Fruit fly (Drosophila melanogaster) whole organism, prepupa: ENCODE data around the gene dpp.

Experiments
- CG10631 ChIP-seq: fragments of 200-800 bp; sonication (Bioruptor generic); optimal IDR thresholded peaks from 2 replicates; lab custom pipeline; 2016; ENCODE audit warnings: missing biosample characterization, missing genetic modification characterization
- CG10669 ChIP-seq: fragments of 200-800 bp; sonication (Bioruptor generic); optimal IDR thresholded peaks from 3 replicates; lab custom pipeline; 2018; ENCODE audit warnings: missing biosample characterization, mild to moderate bottlenecking, missing genetic modification characterization, moderate library complexity
- CG11762 ChIP-seq: fragments of 200-800 bp; sonication (Bioruptor generic); optimal IDR thresholded peaks from 3 replicates; lab custom pipeline; 2016; ENCODE audit warnings: missing biosample characterization, missing genetic modification characterization; ENCODE audit not compliant: insufficient read depth
- CG11902 ChIP-seq: fragments of 200-800 bp; sonication (Bioruptor generic); optimal IDR thresholded peaks from 3 replicates; lab custom pipeline; 2016; ENCODE audit warnings: missing biosample characterization, missing genetic modification characterization
- CG15336 ChIP-seq: fragments of 200-800 bp; sonication (Bioruptor generic); IDR thresholded peaks from 2 replicates; pipeline ENCODE4 v1.3.6; 2022; ENCODE audit warnings: missing biosample characterization, missing genetic modification characterization
- CG1621 ChIP-seq: fragments of 200-800 bp; sonication (Bioruptor generic); optimal IDR thresholded peaks from 3 replicates; lab custom pipeline; 2018; ENCODE audit warnings: missing biosample characterization, mild to moderate bottlenecking, missing genetic modification characterization
- CG16779 ChIP-seq: fragments of 200-800 bp; sonication (Bioruptor generic); optimal IDR thresholded peaks from 3 replicates; lab custom pipeline; 2017; ENCODE audit warnings: missing biosample characterization, mild to moderate bottlenecking, missing genetic modification characterization
- CG3032 ChIP-seq: fragments of 200-800 bp; optimal IDR thresholded peaks from 2 replicates; lab custom pipeline; 2019; ENCODE audit warnings: missing biosample characterization, mild to moderate bottlenecking, missing genetic modification characterization, moderate library complexity
- CG31627 ChIP-seq: fragments of 200-800 bp; sonication (Bioruptor generic); optimal IDR thresholded peaks from 3 replicates; lab custom pipeline; 2016; ENCODE audit warnings: missing biosample characterization, missing genetic modification characterization
- CG32006 ChIP-seq: fragments of 200-800 bp; sonication (Bioruptor generic); optimal IDR thresholded peaks from 3 replicates; lab custom pipeline; 2017; ENCODE audit warnings: missing biosample characterization, mild to moderate bottlenecking, missing genetic modification characterization
- CG34406 ChIP-seq: fragments of 200-800 bp; sonication (Bioruptor generic); optimal IDR thresholded peaks from 3 replicates; lab custom pipeline; 2016; ENCODE audit warnings: missing biosample characterization, missing genetic modification characterization
- CG3919 ChIP-seq: fragments of 200-800 bp; sonication (Bioruptor generic); optimal IDR thresholded peaks from 3 replicates; lab custom pipeline; 2016; ENCODE audit warnings: missing biosample characterization, missing genetic modification characterization
- CG4318 ChIP-seq: fragments of 200-800 bp; sonication (Bioruptor generic); optimal IDR thresholded peaks from 3 replicates; lab custom pipeline; 2017; ENCODE audit warnings: missing biosample characterization, mild to moderate bottlenecking, missing genetic modification characterization
- CG6163 ChIP-seq: fragments of 200-800 bp; sonication (Bioruptor generic); IDR thresholded peaks from 3 replicates; pipeline ENCODE4 v1.3.6; 2022; ENCODE audit warnings: missing biosample characterization, missing genetic modification characterization
- CG6808 ChIP-seq: fragments of 200-800 bp; sonication (Bioruptor generic); optimal IDR thresholded peaks from 3 replicates; lab custom pipeline; 2017; ENCODE audit warnings: missing biosample characterization, missing genetic modification characterization, mild to moderate bottlenecking, moderate library complexity, missing genetic modification reagents
- CG6854 ChIP-seq: fragments of 200-800 bp; sonication (Bioruptor generic); optimal IDR thresholded peaks from 2 replicates; lab custom pipeline; 2017; ENCODE audit warnings: missing biosample characterization, mild to moderate bottlenecking, missing genetic modification characterization
- CG7368 ChIP-seq: fragments of 200-800 bp; sonication (Bioruptor generic); optimal IDR thresholded peaks from 3 replicates; lab custom pipeline; 2016; ENCODE audit warnings: missing biosample characterization, missing genetic modification characterization
- CG8119 ChIP-seq: fragments of 200-800 bp; sonication (Bioruptor generic); IDR thresholded peaks from 3 replicates; pipeline ENCODE4 v1.3.6; 2022; ENCODE audit warnings: missing biosample characterization, missing genetic modification characterization
- CG8319 ChIP-seq: fragments of 200-800 bp; sonication (Bioruptor generic); optimal IDR thresholded peaks from 3 replicates; lab custom pipeline; 2016; ENCODE audit warnings: missing biosample characterization, missing genetic modification characterization
- CG8632 ChIP-seq: fragments of 200-800 bp; sonication (Bioruptor generic); optimal IDR thresholded peaks from 3 replicates; lab custom pipeline; 2016; ENCODE audit warnings: missing biosample characterization, missing genetic modification characterization
- Eip75B ChIP-seq: fragments of 200-800 bp; sonication (Bioruptor generic); optimal IDR thresholded peaks from 3 replicates; lab custom pipeline; 2016; ENCODE audit warnings: missing biosample characterization, missing genetic modification characterization
- Eip78C ChIP-seq: fragments of 200-800 bp; sonication (Bioruptor generic); peaks from one replicate; lab custom pipeline; 2016; ENCODE audit warnings: missing biosample characterization, missing genetic modification characterization
- Eip93F ChIP-seq: fragments of 200-800 bp; sonication (Bioruptor generic); optimal IDR thresholded peaks from 2 replicates; lab custom pipeline; 2016; ENCODE audit warnings: missing biosample characterization, mild to moderate bottlenecking, missing genetic modification characterization
- Ets21C ChIP-seq: fragments of 200-800 bp; sonication (Bioruptor generic); optimal IDR thresholded peaks from 3 replicates; lab custom pipeline; 2016; ENCODE audit warnings: missing biosample characterization, missing genetic modification characterization
- Gug ChIP-seq: fragments of 200-800 bp; sonication (Bioruptor generic); IDR thresholded peaks from 2 replicates; pipeline ENCODE4 v1.3.6; 2022; ENCODE audit warnings: missing biosample characterization, missing genetic modification characterization
- Hr39 ChIP-seq: fragments of 200-800 bp; sonication (Bioruptor generic); optimal IDR thresholded peaks from 2 replicates; lab custom pipeline; 2016; ENCODE audit warnings: missing biosample characterization, missing genetic modification characterization
- Hr4 ChIP-seq: fragments of 200-800 bp; sonication (Bioruptor generic); optimal IDR thresholded peaks from 3 replicates; lab custom pipeline; 2016; ENCODE audit warnings: missing biosample characterization, missing genetic modification characterization
- Lpt ChIP-seq: fragments of 200-800 bp; sonication (Bioruptor generic); optimal IDR thresholded peaks from 3 replicates; lab custom pipeline; 2016; ENCODE audit warnings: missing biosample characterization, missing genetic modification characterization
- OdsH ChIP-seq: fragments of 200-800 bp; sonication (Bioruptor generic); optimal IDR thresholded peaks from 3 replicates; lab custom pipeline; 2016; ENCODE audit warnings: missing biosample characterization, missing genetic modification characterization
- Smox ChIP-seq: fragments of 200-800 bp; sonication (Bioruptor generic); optimal IDR thresholded peaks from 3 replicates; lab custom pipeline; 2016; ENCODE audit warnings: missing biosample characterization, missing genetic modification characterization
- Sox14 ChIP-seq: fragments of 200-800 bp; sonication (Bioruptor generic); optimal IDR thresholded peaks from 3 replicates; lab custom pipeline; 2016; ENCODE audit warnings: missing biosample characterization, missing genetic modification characterization
- Sox15 ChIP-seq: fragments of 200-800 bp; sonication (Bioruptor generic); optimal IDR thresholded peaks from 3 replicates; lab custom pipeline; 2016; ENCODE audit warnings: missing biosample characterization, missing genetic modification characterization
- achi ChIP-seq: fragments of 200-800 bp; sonication (Bioruptor generic); optimal IDR thresholded peaks from 3 replicates; lab custom pipeline; 2016; ENCODE audit warnings: missing biosample characterization, missing genetic modification characterization
- cyc ChIP-seq: fragments of 200-800 bp; sonication (Bioruptor generic); optimal IDR thresholded peaks from 3 replicates; lab custom pipeline; 2016; ENCODE audit warnings: missing biosample characterization, missing genetic modification characterization
- dac ChIP-seq: fragments of 200-800 bp; sonication (Bioruptor generic); optimal IDR thresholded peaks from 2 replicates; lab custom pipeline; 2017; ENCODE audit warnings: missing biosample characterization, mild to moderate bottlenecking, missing genetic modification characterization
- dsx ChIP-seq: fragments of 200-800 bp; optimal IDR thresholded peaks from 3 replicates; lab custom pipeline; 2019; ENCODE audit warnings: missing biosample characterization, mild to moderate bottlenecking, missing genetic modification characterization, moderate library complexity; ENCODE audit not compliant: poor library complexity, severe bottlenecking
- esn ChIP-seq: fragments of 200-800 bp; sonication (Bioruptor generic); optimal IDR thresholded peaks from 2 replicates; lab custom pipeline; 2016; ENCODE audit warnings: missing biosample characterization, mild to moderate bottlenecking, missing genetic modification characterization, moderate library complexity
- fd59A ChIP-seq: fragments of 200-800 bp; sonication (Bioruptor generic); optimal IDR thresholded peaks from 2 replicates; lab custom pipeline; 2017; ENCODE audit warnings: missing biosample characterization, mild to moderate bottlenecking, missing genetic modification characterization, missing genetic modification reagents
- fkh ChIP-seq: fragments of 200-800 bp; sonication (Bioruptor generic); optimal IDR thresholded peaks from 3 replicates; lab custom pipeline; 2017; ENCODE audit warnings: missing biosample characterization, mild to moderate bottlenecking, missing genetic modification characterization, moderate library complexity
- net ChIP-seq: fragments of 200-800 bp; sonication (Bioruptor generic); optimal IDR thresholded peaks from 3 replicates; lab custom pipeline; 2016; ENCODE audit warnings: missing biosample characterization, missing genetic modification characterization
- salr ChIP-seq, 2 experiments: fragments of 200-800 bp; sonication (Bioruptor generic); optimal IDR thresholded peaks; 3 replicates each; lab custom pipeline; 2016 to 2018; ENCODE audit warnings: missing biosample characterization in 2 of 2, missing genetic modification characterization in 2 of 2, mild to moderate bottlenecking in 1 of 2
- spab ChIP-seq: fragments of 200-800 bp; sonication (Bioruptor generic); optimal IDR thresholded peaks from 2 replicates; lab custom pipeline; 2017; ENCODE audit warnings: missing biosample characterization, mild to moderate bottlenecking, missing genetic modification characterization, missing genetic modification reagents
- ss ChIP-seq, 2 experiments: fragments of 200-800 bp; sonication (Bioruptor generic); optimal IDR thresholded peaks; 2 replicates in 1 of 2; 3 replicates in 1 of 2; lab custom pipeline; 2017 to 2018; ENCODE audit warnings: mild to moderate bottlenecking in 2 of 2, missing biosample characterization in 2 of 2, missing genetic modification characterization in 2 of 2, moderate library complexity in 1 of 2
- svp ChIP-seq: fragments of 200-800 bp; sonication (Bioruptor generic); peaks from one replicate; lab custom pipeline; 2016; ENCODE audit warnings: missing biosample characterization, missing genetic modification characterization
- topi ChIP-seq: fragments of 200-800 bp; sonication (Bioruptor generic); optimal IDR thresholded peaks from 3 replicates; lab custom pipeline; 2016; ENCODE audit warnings: missing biosample characterization, missing genetic modification characterization
- vri ChIP-seq: fragments of 200-800 bp; sonication (Bioruptor generic); optimal IDR thresholded peaks from 3 replicates; lab custom pipeline; 2016; ENCODE audit warnings: missing biosample characterization, mild to moderate bottlenecking, missing genetic modification characterization

Gene dpp

DNA sequence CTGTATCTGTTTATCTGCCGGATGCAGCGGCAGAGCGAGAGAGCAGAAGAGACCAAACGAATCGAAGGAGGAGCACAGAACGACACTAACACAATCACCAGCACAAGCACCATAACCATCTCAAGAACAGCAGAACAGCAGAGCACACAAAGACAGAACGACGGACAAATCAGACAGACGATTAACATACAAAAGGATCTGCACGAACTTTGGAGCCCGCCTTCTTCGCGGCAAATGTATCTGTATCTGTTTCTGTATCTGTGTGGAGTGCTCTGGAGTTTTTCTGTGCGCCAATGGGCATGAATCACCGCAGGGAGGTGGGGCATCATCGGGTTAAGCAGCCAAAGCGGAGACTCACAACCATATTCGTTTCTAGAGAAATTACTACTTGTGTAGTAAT is 20.3 kb downstream of the dpp start:
- TF ChIP-seq CG4318 (no peak), dac (GFP tag; lab: Kevin White, UChicago) (no peak), ss (GFP tag; optimal IDR thresholded peaks at IDR 0.05; lab: Kevin White, UChicago) (peak; percentile 15 to 20)

DNA sequence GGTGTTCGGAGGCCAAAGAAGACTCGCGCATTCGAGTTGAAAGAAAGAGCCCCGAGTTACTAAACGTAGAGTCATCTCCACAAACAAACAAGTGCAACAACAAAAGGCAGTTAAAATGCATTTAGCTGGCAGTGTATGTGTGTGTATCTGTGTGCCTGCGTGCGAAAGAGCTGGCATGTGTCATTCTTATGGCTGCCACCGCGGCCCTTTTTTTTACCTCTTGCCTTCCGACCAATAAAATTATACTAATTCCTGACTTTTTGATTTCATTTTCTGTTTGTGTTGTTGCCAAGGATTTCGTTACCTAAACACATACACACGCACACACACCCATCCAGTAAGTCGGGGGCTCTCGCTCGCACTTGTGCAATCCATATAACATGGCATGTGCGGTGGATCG is 21.5 kb downstream of the dpp start:
- TF ChIP-seq CG6808 (GFP tag; lab: Kevin White, UChicago) (no peak), OdsH (GFP tag; lab: Kevin White, UChicago) (no peak), fd59A (GFP tag; lab: Kevin White, UChicago) (no peak), fkh (GFP tag; lab: Kevin White, UChicago) (no peak), spab (GFP tag; lab: Kevin White, UChicago) (no peak)

DNA sequence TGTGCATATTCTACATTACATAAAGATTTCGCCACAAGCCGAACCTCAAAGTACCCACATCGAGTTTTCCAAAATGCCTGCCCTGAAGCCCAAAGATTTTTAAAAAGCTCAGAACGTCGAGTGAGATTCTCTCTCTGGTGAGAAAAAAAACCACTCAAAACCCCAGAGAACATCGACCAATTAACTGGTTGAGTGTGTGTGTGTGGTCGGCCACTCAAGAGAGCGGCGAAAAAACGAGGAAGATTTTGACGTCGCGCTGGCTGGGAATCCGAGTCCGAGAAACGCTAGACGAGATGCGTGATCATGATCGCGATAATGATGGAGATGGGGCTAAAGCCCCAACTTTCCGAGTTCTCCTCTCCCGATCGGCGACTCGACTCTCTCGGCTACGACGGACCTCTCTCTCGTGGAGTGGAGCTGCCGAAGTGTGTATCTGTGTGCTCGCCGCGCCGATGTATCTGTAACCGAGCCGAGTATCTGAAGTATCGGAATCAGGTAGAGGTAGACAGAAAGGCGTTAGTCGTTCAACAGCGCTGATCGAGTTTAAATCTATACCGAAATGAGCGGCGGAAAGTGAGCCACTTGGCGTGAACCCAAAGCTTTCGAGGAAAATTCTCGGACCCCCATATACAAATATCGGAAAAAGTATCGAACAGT is 22.7 kb downstream of the dpp start:
- TF ChIP-seq vri (GFP tag; lab: Kevin White, UChicago) = no peak
- no peak for TF ChIP-seq CG11902 (GFP tag; lab: Kevin White, UChicago)
- no peak for TF ChIP-seq CG16779
- TF ChIP-seq Sox14 (GFP tag; lab: Kevin White, UChicago) = no peak
- TF ChIP-seq CG3919 (GFP tag; lab: Kevin White, UChicago) = peak; percentile 2
- peak; percentile 32 to 60 for TF ChIP-seq ss (GFP tag; optimal IDR thresholded peaks at IDR 0.05; lab: Kevin White, UChicago)
- 0 out of 3 replicates have a peak, but pooled peaks have one; percentile 20 for TF ChIP-seq CG8119 (GFP tag; lab: Robert Waterston, UW)
- TF ChIP-seq CG31627 = no peak
- TF ChIP-seq Ets21C (GFP tag; lab: Kevin White, UChicago) = no peak
- 0 out of 2 replicates have a peak, but pooled peaks have one; percentile 17 for TF ChIP-seq CG15336 (GFP tag; lab: Robert Waterston, UW)
- TF ChIP-seq CG4318 = no peak
- no peak for TF ChIP-seq Eip75B
- TF ChIP-seq Sox15 = no peak
- no peak for TF ChIP-seq OdsH (GFP tag; lab: Kevin White, UChicago)
- no peak for TF ChIP-seq CG7368
- TF ChIP-seq salr (GFP tag; optimal IDR thresholded peaks at IDR 0.05; lab: Kevin White, UChicago) = no peak
- TF ChIP-seq CG8319 = no peak
- no peak for TF ChIP-seq CG1621 (tag; lab: Kevin White, UChicago)
- no peak for TF ChIP-seq Gug (GFP tag; lab: Robert Waterston, UW)
- peak; percentile 23; the same call in 2 of the 3 replicates for TF ChIP-seq CG6163 (GFP tag; lab: Robert Waterston, UW)
- TF ChIP-seq Eip93F (GFP tag; lab: Kevin White, UChicago) = no peak
- peak; percentile 47 for TF ChIP-seq svp (GFP tag; lab: Kevin White, UChicago)
- TF ChIP-seq CG11762 (GFP tag; lab: Kevin White, UChicago) = no peak
- no peak for TF ChIP-seq CG34406 (GFP tag; lab: Kevin White, UChicago)
- TF ChIP-seq Hr4 (GFP tag; lab: Kevin White, UChicago) = no peak
- no peak for TF ChIP-seq spab (GFP tag; lab: Kevin White, UChicago)
- no peak for TF ChIP-seq fd59A (GFP tag; lab: Kevin White, UChicago)
- TF ChIP-seq topi (GFP tag; lab: Kevin White, UChicago) = no peak
- TF ChIP-seq Eip78C (GFP tag; lab: Kevin White, UChicago) = peak; percentile 70
- no peak for TF ChIP-seq CG6854 (GFP tag; lab: Kevin White, UChicago)
- no peak for TF ChIP-seq Lpt (GFP tag; lab: Kevin White, UChicago)
- TF ChIP-seq Smox (GFP tag; lab: Kevin White, UChicago) = no peak
- TF ChIP-seq fkh (GFP tag; lab: Kevin White, UChicago) = peak; percentile 63
- no peak for TF ChIP-seq CG3032
- no peak for TF ChIP-seq Hr39
- TF ChIP-seq net (GFP tag; lab: Kevin White, UChicago) = no peak
- no peak for TF ChIP-seq dac (GFP tag; lab: Kevin White, UChicago)
- no peak for TF ChIP-seq esn (GFP tag; lab: Kevin White, UChicago)
- no peak for TF ChIP-seq CG32006 (GFP tag; lab: Kevin White, UChicago)
- no peak for TF ChIP-seq cyc
- TF ChIP-seq dsx (GFP tag; lab: Kevin White, UChicago) = peak; percentile 5
- TF ChIP-seq CG10631 (GFP tag; lab: Kevin White, UChicago) = no peak
- TF ChIP-seq CG8632 (GFP tag; lab: Kevin White, UChicago) = no peak
- TF ChIP-seq CG10669 (GFP tag; lab: Kevin White, UChicago) = no peak
- no peak for TF ChIP-seq achi (GFP tag; lab: Kevin White, UChicago)
